Fruit fly (Drosophila melanogaster): Measurements from ENCODE around the gene Ostgamma.

DNA sequence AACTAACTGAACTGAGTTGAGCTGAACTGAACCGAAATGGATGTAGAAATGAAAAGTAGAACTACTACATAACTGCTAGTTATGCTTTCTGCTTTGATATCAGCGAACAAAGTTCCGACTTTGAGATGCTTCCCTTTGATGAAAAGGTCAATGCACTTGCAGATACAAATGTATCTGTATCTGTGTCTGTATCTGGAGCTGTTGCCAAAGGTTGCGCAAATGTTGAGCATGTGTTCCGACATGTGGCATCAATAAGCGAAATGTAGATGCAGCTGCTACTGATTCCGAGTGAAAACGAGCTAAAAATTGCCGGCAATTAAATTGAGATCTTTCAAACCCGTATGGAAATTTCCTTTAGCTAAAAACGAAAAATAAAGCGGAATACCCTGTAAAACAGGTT, 21.4 kb downstream of the Ostgamma start:
- TF ChIP-seq kay (GFP tag; ENCODE audit: borderline replicate concordance) (no peak), ovo (GFP tag; optimal IDR thresholded peaks at IDR 0.05) (no peak), CG12768 (GFP tag; optimal IDR thresholded peaks at IDR 0.05) (no peak), Crg-1 (GFP tag; optimal IDR thresholded peaks at IDR 0.05) (no peak), toe (GFP tag; optimal IDR thresholded peaks at IDR 0.05) (no peak), CG33017 (tag; optimal IDR thresholded peaks at IDR 0.05) (no peak), CG5204 (GFP tag; optimal IDR thresholded peaks at IDR 0.05) (no peak), CG1620 (GFP tag; optimal IDR thresholded peaks at IDR 0.05) (no peak)
